Worm (Caenorhabditis elegans) whole organism, late embryonic: Measurements from ENCODE around the gene msp-78.

Experiments
- C08G9.2 ChIP-seq: sonication (generic microtip); optimal IDR thresholded peaks from 2 replicates; lab custom pipeline; 2016; ENCODE audit warnings: mild to moderate bottlenecking, missing genetic modification characterization, moderate library complexity, missing compliant biosample characterization
- C38D4.7 ChIP-seq: fragments of 200-800 bp; sonication (Bioruptor generic); optimal IDR thresholded peaks from 2 replicates; lab custom pipeline; 2018; ENCODE audit warnings: mild to moderate bottlenecking, missing genetic modification characterization, moderate library complexity, missing compliant biosample characterization
- K02D7.2 ChIP-seq: sonication (generic microtip); optimal IDR thresholded peaks from 2 replicates; lab custom pipeline; 2017; ENCODE audit warnings: mild to moderate bottlenecking, missing genetic modification characterization, missing compliant biosample characterization
- T23F11.4 ChIP-seq: fragments of 200-800 bp; sonication (Bioruptor generic); optimal IDR thresholded peaks from 2 replicates; lab custom pipeline; 2018; ENCODE audit warnings: mild to moderate bottlenecking, missing genetic modification characterization, missing compliant biosample characterization
- Y22D7AL.16 ChIP-seq: sonication (generic microtip); optimal IDR thresholded peaks from 2 replicates; lab custom pipeline; 2016; ENCODE audit warnings: missing genetic modification characterization, missing compliant biosample characterization
- ahr-1 ChIP-seq: sonication (generic microtip); optimal IDR thresholded peaks from 2 replicates; lab custom pipeline; 2016; ENCODE audit warnings: missing genetic modification characterization, missing compliant biosample characterization
- ama-1 ChIP-seq: fragments of 150-350 bp; optimal IDR thresholded peaks from 2 replicates; lab custom pipeline; 2014
- ceh-14 ChIP-seq: sonication (generic microtip); optimal IDR thresholded peaks from 2 replicates; lab custom pipeline; 2016; ENCODE audit warnings: missing genotype, missing genetic modification characterization, missing compliant biosample characterization
- ceh-19 ChIP-seq: fragments of 200-800 bp; sonication (Bioruptor generic); optimal IDR thresholded peaks from 2 replicates; lab custom pipeline; 2018; ENCODE audit warnings: mild to moderate bottlenecking, missing genetic modification characterization, missing compliant biosample characterization
- ceh-2 ChIP-seq: sonication (generic microtip); optimal IDR thresholded peaks from 2 replicates; lab custom pipeline; 2016; ENCODE audit warnings: missing genotype, missing genetic modification characterization, missing compliant biosample characterization
- ceh-22 ChIP-seq: sonication (generic microtip); optimal IDR thresholded peaks from 2 replicates; lab custom pipeline; 2017; ENCODE audit warnings: missing biosample characterization, missing genetic modification characterization
- ceh-24 ChIP-seq: sonication (generic microtip); optimal IDR thresholded peaks from 2 replicates; lab custom pipeline; 2016; ENCODE audit warnings: mild to moderate bottlenecking, missing genetic modification characterization, missing compliant biosample characterization
- ceh-31 ChIP-seq: sonication (generic microtip); optimal IDR thresholded peaks from 2 replicates; lab custom pipeline; 2016; ENCODE audit warnings: missing genetic modification characterization, missing compliant biosample characterization
- ceh-34 ChIP-seq: sonication (generic microtip); optimal IDR thresholded peaks from 2 replicates; lab custom pipeline; 2016; ENCODE audit warnings: mild to moderate bottlenecking, missing genetic modification characterization, missing compliant biosample characterization
- ceh-48 ChIP-seq: sonication (generic microtip); optimal IDR thresholded peaks from 2 replicates; lab custom pipeline; 2016; ENCODE audit warnings: missing genetic modification characterization, inconsistent platforms, missing compliant biosample characterization
- ceh-6 ChIP-seq: fragments of 200-800 bp; sonication (Bioruptor generic); optimal IDR thresholded peaks from 2 replicates; lab custom pipeline; 2018; ENCODE audit warnings: mild to moderate bottlenecking, missing genetic modification characterization, missing compliant biosample characterization
- dmd-4 ChIP-seq: sonication (generic microtip); optimal IDR thresholded peaks from 2 replicates; lab custom pipeline; 2016; ENCODE audit warnings: borderline replicate concordance, missing genetic modification characterization, missing compliant biosample characterization
- dve-1 ChIP-seq: sonication (generic microtip); optimal IDR thresholded peaks from 2 replicates; lab custom pipeline; 2017; ENCODE audit warnings: antibody characterized with exemption, mild to moderate bottlenecking, missing genetic modification characterization, missing compliant biosample characterization
- elt-2 ChIP-seq: sonication (generic microtip); optimal IDR thresholded peaks from 2 replicates; lab custom pipeline; 2016; ENCODE audit warnings: missing genetic modification reagents, missing genetic modification characterization, missing compliant biosample characterization
- elt-4 ChIP-seq: sonication (generic microtip); optimal IDR thresholded peaks from 2 replicates; lab custom pipeline; 2016; ENCODE audit warnings: missing genetic modification characterization, missing compliant biosample characterization
- fax-1 ChIP-seq: sonication (generic microtip); optimal IDR thresholded peaks from 2 replicates; lab custom pipeline; 2016; ENCODE audit warnings: missing genotype, missing genetic modification characterization, missing compliant biosample characterization
- fkh-10 ChIP-seq: fragments of 150-350 bp; optimal IDR thresholded peaks from 2 replicates; lab custom pipeline; 2014; ENCODE audit warnings: missing biosample characterization, missing genetic modification reagents, missing genetic modification characterization
- gmeb-2 ChIP-seq: sonication (generic microtip); optimal IDR thresholded peaks from 2 replicates; lab custom pipeline; 2016; ENCODE audit warnings: missing genetic modification characterization, inconsistent platforms, missing compliant biosample characterization
- hlh-13 ChIP-seq: fragments of 200-800 bp; sonication (Bioruptor generic); optimal IDR thresholded peaks from 2 replicates; lab custom pipeline; 2018; ENCODE audit warnings: mild to moderate bottlenecking, missing genetic modification characterization, missing compliant biosample characterization
- hlh-30 ChIP-seq: sonication (generic microtip); optimal IDR thresholded peaks from 2 replicates; lab custom pipeline; 2017; ENCODE audit warnings: antibody characterized with exemption, missing genetic modification characterization, missing compliant biosample characterization; ENCODE audit not compliant: insufficient read depth
- hlh-6 ChIP-seq: sonication (generic microtip); optimal IDR thresholded peaks from 2 replicates; lab custom pipeline; 2016; ENCODE audit warnings: missing genotype, missing genetic modification characterization, missing compliant biosample characterization
- lin-11 ChIP-seq: fragments of 200-800 bp; sonication (Bioruptor generic); optimal IDR thresholded peaks from 2 replicates; lab custom pipeline; 2018; ENCODE audit warnings: mild to moderate bottlenecking, missing genetic modification characterization, missing compliant biosample characterization
- madf-2 ChIP-seq: sonication (generic microtip); optimal IDR thresholded peaks from 2 replicates; lab custom pipeline; 2017; ENCODE audit warnings: missing genetic modification characterization, missing compliant biosample characterization
- mec-3 ChIP-seq: sonication (generic microtip); optimal IDR thresholded peaks from 2 replicates; lab custom pipeline; 2016; ENCODE audit warnings: borderline replicate concordance, missing genetic modification characterization, missing compliant biosample characterization
- nhr-11 ChIP-seq: fragments of 150-350 bp; optimal IDR thresholded peaks from 2 replicates; lab custom pipeline; 2014; ENCODE audit warnings: missing biosample characterization, missing genetic modification characterization
- odd-2 ChIP-seq: sonication (generic microtip); optimal IDR thresholded peaks from 2 replicates; lab custom pipeline; 2017; ENCODE audit warnings: antibody characterized with exemption, mild to moderate bottlenecking, missing genetic modification characterization, missing compliant biosample characterization
- pag-3 ChIP-seq: sonication (generic microtip); optimal IDR thresholded peaks from 2 replicates; lab custom pipeline; 2016; ENCODE audit warnings: missing compliant biosample characterization, missing genetic modification characterization, borderline replicate concordance
- pat-9 ChIP-seq: fragments of 200-800 bp; sonication (Bioruptor generic); optimal IDR thresholded peaks from 2 replicates; lab custom pipeline; 2018; ENCODE audit warnings: mild to moderate bottlenecking, missing genetic modification characterization, moderate library complexity, missing compliant biosample characterization
- pax-1 ChIP-seq: fragments of 150-350 bp; optimal IDR thresholded peaks from 2 replicates; lab custom pipeline; 2014; ENCODE audit warnings: missing biosample characterization, missing genetic modification characterization
- pqm-1 ChIP-seq: sonication (generic microtip); optimal IDR thresholded peaks from 2 replicates; lab custom pipeline; 2016; ENCODE audit warnings: missing genetic modification characterization, missing compliant biosample characterization
- sox-2 ChIP-seq: fragments of 200-800 bp; sonication (Bioruptor generic); IDR thresholded peaks from 2 replicates; pipeline ENCODE4 v1.3.6; 2022; ENCODE audit warnings: missing genetic modification reagents, missing genetic modification characterization, missing compliant biosample characterization
- tbx-2 ChIP-seq: sonication (generic microtip); optimal IDR thresholded peaks from 2 replicates; lab custom pipeline; 2016; ENCODE audit warnings: missing genetic modification characterization, missing compliant biosample characterization
- unc-3 ChIP-seq, 2 experiments: fragments of 200-800 bp in 1 of 2; sonication (Bioruptor generic) in 1 of 2; sonication (generic microtip) in 1 of 2; conservative IDR thresholded peaks in 1 of 2; optimal IDR thresholded peaks in 1 of 2; 2 replicates each; pipeline versions ENCODE4 v1.3.6 to Lab custom; 2016 to 2022; ENCODE audit warnings: missing compliant biosample characterization in 2 of 2, missing genetic modification characterization in 2 of 2, missing genetic modification reagents in 1 of 2
- unc-42 ChIP-seq: sonication (generic microtip); optimal IDR thresholded peaks from 2 replicates; lab custom pipeline; 2016; ENCODE audit warnings: missing genotype, missing genetic modification characterization, missing compliant biosample characterization
- zip-5 ChIP-seq: sonication (generic microtip); optimal IDR thresholded peaks from 2 replicates; lab custom pipeline; 2016; ENCODE audit warnings: missing genetic modification characterization, missing compliant biosample characterization
- ztf-16 ChIP-seq: sonication (generic microtip); optimal IDR thresholded peaks from 2 replicates; lab custom pipeline; 2017; ENCODE audit warnings: missing genetic modification characterization, missing compliant biosample characterization

msp-78 gene

ce11 chrIV:9797304-9798003 lies 27.6 kb downstream of the msp-78 start, which contains the start of gene T13F2.2:
Gene T13F2.2 (minus strand): TSS chrIV:9797354.
- TF ChIP-seq K02D7.2 (tag; lab: Kevin White, UChicago) (no peak), zip-5 (peak; percentile 41), unc-42 (tag; lab: Kevin White, UChicago) (no peak), fax-1 (tag; lab: Kevin White, UChicago) (no peak), ceh-31 (tag; lab: Kevin White, UChicago) (peak; percentile 38), ceh-2 (tag; lab: Kevin White, UChicago) (peak; percentile 3), sox-2 (GFP tag; lab: Robert Waterston, UW) (no peak), ama-1 (lab: Kevin White, UChicago) (no peak), unc-3 (GFP tag; conservative IDR thresholded peaks at IDR 0.05; lab: Robert Waterston, UW) (no peak), unc-3 (tag; optimal IDR thresholded peaks at IDR 0.05; lab: Kevin White, UChicago) (no peak), C08G9.2 (tag; lab: Kevin White, UChicago) (peak; percentile 10), ztf-16 (tag; lab: Kevin White, UChicago) (no peak), odd-2 (tag; lab: Kevin White, UChicago) (no peak), elt-4 (tag; lab: Kevin White, UChicago) (no peak), pqm-1 (no peak), ceh-48 (peak; percentile 1), tbx-2 (tag; lab: Kevin White, UChicago) (peak; percentile 52), Y22D7AL.16 (tag; lab: Kevin White, UChicago) (no peak), pax-1 (tag; lab: Kevin White, UChicago) (no peak), pat-9 (tag; lab: Kevin White, UChicago) (no peak), fkh-10 (no peak), elt-2 (tag; lab: Kevin White, UChicago) (peak; percentile 58), hlh-13 (no peak), hlh-30 (tag; lab: Kevin White, UChicago) (no peak), ceh-22 (tag; lab: Kevin White, UChicago) (no peak), ceh-14 (tag; lab: Kevin White, UChicago) (no peak), dve-1 (tag; lab: Kevin White, UChicago) (no peak), mec-3 (no peak)
- TF ChIP-seq, all 69 proteins: peak for 7

ce11 chrIV:9798307-9798706 lies 28.5 kb downstream of the msp-78 start:
- TF ChIP-seq ceh-34 (no peak), gmeb-2 (tag; lab: Kevin White, UChicago) (no peak), ahr-1 (no peak), unc-42 (tag; lab: Kevin White, UChicago) (peak; percentile 96)
- TF ChIP-seq, all 69 proteins: peak for 1

ce11 chrIV:9799129-9799528 lies 29.3 kb downstream of the msp-78 start, which contains the start of gene fat-4:
Gene fat-4 (plus strand): TSS chrIV:9799429.
- no peak for TF ChIP-seq ama-1 (lab: Kevin White, UChicago)
- TF ChIP-seq hlh-6: no peak
- TF ChIP-seq madf-2: no peak
- TF ChIP-seq pag-3: no peak
- TF ChIP-seq ceh-48: no peak
- TF ChIP-seq hlh-13: no peak
- TF ChIP-seq ceh-19 (GFP tag; lab: Kevin White, UChicago): no peak
- no peak for TF ChIP-seq T23F11.4 (GFP tag; lab: Kevin White, UChicago)
- TF ChIP-seq dmd-4 (tag; lab: Kevin White, UChicago): no peak
- no peak for TF ChIP-seq lin-11
- no peak for TF ChIP-seq mec-3
- TF ChIP-seq ceh-24 (tag; lab: Kevin White, UChicago): no peak
- TF ChIP-seq nhr-11: no peak
- TF ChIP-seq C38D4.7 (GFP tag; lab: Kevin White, UChicago): no peak
- TF ChIP-seq pqm-1: no peak
- no peak for TF ChIP-seq ceh-6 (GFP tag; lab: Kevin White, UChicago)
- TF ChIP-seq, all 69 proteins: peak for 0
